Worm (Caenorhabditis elegans): Measurements from ENCODE around the gene F59A6.10.

ce11 chrII:5011978-5012377 is 8.2 kb downstream of the F59A6.10 start, which contains the start of gene F59A6.12:
- no peak for TF ChIP-seq ama-1 (optimal IDR thresholded peaks at IDR 0.05)
- no peak for TF ChIP-seq ceh-13 (GFP tag; optimal IDR thresholded peaks at IDR 0.05)
- no peak for TF ChIP-seq ceh-36 (tag; optimal IDR thresholded peaks at IDR 0.05)
- no peak for TF ChIP-seq flt-1 (GFP tag; IDR thresholded peaks at IDR 0.05)
- TF ChIP-seq sea-1 (GFP tag; conservative IDR thresholded peaks at IDR 0.05), result no peak
- TF ChIP-seq tbx-37 (GFP tag; conservative IDR thresholded peaks at IDR 0.05), result no peak
- TF ChIP-seq B0310.2 (tag; optimal IDR thresholded peaks at IDR 0.05), result no peak
- no peak for TF ChIP-seq hnd-1 (tag; optimal IDR thresholded peaks at IDR 0.05)

All from whole organism, early embryonic.